Fruit fly (Drosophila melanogaster) whole organism, pupa: Measurements from ENCODE around the gene CG15403.
A peak's percentile ranks its signal among the peaks of the same experiment; 100 is the strongest.

ENCODE experiments used
- CG10348 ChIP-seq: fragments of 200-800 bp; sonication (Bioruptor generic); IDR thresholded peaks from 2 replicates; pipeline ENCODE4 v1.3.6; 2022; ENCODE audit warnings: missing biosample characterization, missing genetic modification characterization
- CG12605 ChIP-seq: fragments of 200-800 bp; sonication (Bioruptor generic); IDR thresholded peaks from 2 replicates; pipeline ENCODE4 v1.3.6; 2022; ENCODE audit warnings: missing biosample characterization, missing genetic modification characterization
- CG13204 ChIP-seq: fragments of 200-800 bp; sonication (Bioruptor generic); optimal IDR thresholded peaks from 2 replicates; lab custom pipeline; 2018; ENCODE audit warnings: missing biosample characterization, mild to moderate bottlenecking, missing genetic modification characterization, moderate library complexity
- CG14655 ChIP-seq: fragments of 200-800 bp; sonication (Bioruptor generic); optimal IDR thresholded peaks from 3 replicates; lab custom pipeline; 2017; ENCODE audit warnings: mild to moderate bottlenecking, missing biosample characterization, missing genetic modification reagents, missing genetic modification characterization
- CG15710 ChIP-seq: fragments of 200-800 bp; sonication (Bioruptor generic); optimal IDR thresholded peaks from 2 replicates; lab custom pipeline; 2018; ENCODE audit warnings: missing biosample characterization, mild to moderate bottlenecking, missing genetic modification characterization, moderate library complexity
- CG17806 ChIP-seq: fragments of 200-800 bp; sonication (Bioruptor generic); optimal IDR thresholded peaks from 2 replicates; lab custom pipeline; 2018; ENCODE audit warnings: missing biosample characterization, mild to moderate bottlenecking, missing genetic modification characterization, moderate library complexity
- CG32121 ChIP-seq: fragments of 200-800 bp; sonication (Bioruptor generic); IDR thresholded peaks from 2 replicates; pipeline ENCODE4 v1.3.6; 2022; ENCODE audit warnings: missing biosample characterization, missing genetic modification characterization
- CG34367 ChIP-seq: fragments of 200-800 bp; sonication (Bioruptor generic); optimal IDR thresholded peaks from 2 replicates; lab custom pipeline; 2018; ENCODE audit warnings: missing biosample characterization, mild to moderate bottlenecking, missing genetic modification characterization
- CG4496 ChIP-seq: fragments of 200-800 bp; sonication (Bioruptor generic); IDR thresholded peaks from 3 replicates; pipeline ENCODE4 v1.3.6; 2022; ENCODE audit warnings: missing biosample characterization, missing genetic modification characterization
- CG8159 ChIP-seq: fragments of 200-800 bp; sonication (Bioruptor generic); optimal IDR thresholded peaks from 3 replicates; lab custom pipeline; 2018; ENCODE audit warnings: missing biosample characterization, mild to moderate bottlenecking, missing genetic modification characterization, moderate library complexity
- CG8301 ChIP-seq: fragments of 200-800 bp; sonication (Bioruptor generic); optimal IDR thresholded peaks from 2 replicates; lab custom pipeline; 2018; ENCODE audit warnings: missing biosample characterization, mild to moderate bottlenecking, missing genetic modification characterization
- CG9948 ChIP-seq: fragments of 200-800 bp; sonication (Bioruptor generic); optimal IDR thresholded peaks from 2 replicates; lab custom pipeline; 2018; ENCODE audit warnings: missing biosample characterization, mild to moderate bottlenecking, missing genetic modification characterization, moderate library complexity
- D1 ChIP-seq: fragments of 200-800 bp; sonication (Bioruptor generic); optimal IDR thresholded peaks from 2 replicates; lab custom pipeline; 2018; ENCODE audit warnings: missing biosample characterization, mild to moderate bottlenecking, missing genetic modification characterization, moderate library complexity
- EcR ChIP-seq: fragments of 200-800 bp; sonication (Bioruptor generic); optimal IDR thresholded peaks from 3 replicates; lab custom pipeline; 2019; ENCODE audit warnings: missing biosample characterization, missing genetic modification characterization, mild to moderate bottlenecking, moderate library complexity, missing genetic modification reagents
- Ets98B ChIP-seq: fragments of 200-800 bp; sonication (Bioruptor generic); IDR thresholded peaks from 2 replicates; pipeline ENCODE4 v1.3.6; 2022; ENCODE audit warnings: missing biosample characterization, missing genetic modification characterization
- Pif1A ChIP-seq: fragments of 200-800 bp; sonication (Bioruptor generic); optimal IDR thresholded peaks from 3 replicates; lab custom pipeline; 2016; ENCODE audit warnings: missing biosample characterization, missing genetic modification characterization
- Pif1B ChIP-seq: fragments of 200-800 bp; sonication (Bioruptor generic); optimal IDR thresholded peaks from 3 replicates; lab custom pipeline; 2016; ENCODE audit warnings: missing biosample characterization, missing genetic modification characterization
- Snoo ChIP-seq: fragments of 200-800 bp; sonication (Bioruptor generic); optimal IDR thresholded peaks from 3 replicates; lab custom pipeline; 2017; ENCODE audit warnings: missing biosample characterization, mild to moderate bottlenecking, missing genetic modification characterization, inconsistent platforms
- fd96Ca ChIP-seq: fragments of 200-800 bp; sonication (Bioruptor generic); IDR thresholded peaks from 3 replicates; pipeline ENCODE4 v1.3.6; 2022; ENCODE audit warnings: missing biosample characterization, missing genetic modification characterization
- gl ChIP-seq: fragments of 200-800 bp; sonication (Bioruptor generic); optimal IDR thresholded peaks from 2 replicates; lab custom pipeline; 2018; ENCODE audit warnings: missing biosample characterization, mild to moderate bottlenecking, missing genetic modification characterization
- rn ChIP-seq: fragments of 200-800 bp; sonication (Bioruptor generic); IDR thresholded peaks from 2 replicates; pipeline ENCODE4 v1.3.6; 2022; ENCODE audit warnings: missing biosample characterization, missing genetic modification characterization

Gene CG15403

DNA sequence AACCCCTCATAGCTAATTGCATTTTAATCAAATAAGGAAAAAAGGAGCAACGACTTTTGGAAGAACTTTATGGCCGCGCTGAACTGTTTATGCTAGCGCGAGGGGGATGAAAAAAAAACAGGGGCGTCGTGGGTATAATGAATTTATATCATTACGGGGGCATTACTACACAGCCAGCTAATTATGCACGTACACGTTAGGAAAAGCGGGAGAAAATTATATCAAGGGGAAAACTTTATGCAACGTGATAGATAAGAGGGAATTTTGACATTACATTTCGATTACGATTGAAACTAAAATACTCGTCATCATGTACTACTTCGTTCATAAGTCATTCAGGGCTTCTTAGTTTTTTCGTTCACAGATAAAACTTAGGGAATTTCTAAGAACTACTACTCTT lies at the start of gene CG15403:
Gene CG15403, plus strand, starts transcription at position 301 of the 400 bp plus-strand sequence.
- TF ChIP-seq CG10348 (GFP tag; lab: Robert Waterston, UW), result no peak
- TF ChIP-seq CG9948 (tag; lab: Kevin White, UChicago), result no peak

DNA sequence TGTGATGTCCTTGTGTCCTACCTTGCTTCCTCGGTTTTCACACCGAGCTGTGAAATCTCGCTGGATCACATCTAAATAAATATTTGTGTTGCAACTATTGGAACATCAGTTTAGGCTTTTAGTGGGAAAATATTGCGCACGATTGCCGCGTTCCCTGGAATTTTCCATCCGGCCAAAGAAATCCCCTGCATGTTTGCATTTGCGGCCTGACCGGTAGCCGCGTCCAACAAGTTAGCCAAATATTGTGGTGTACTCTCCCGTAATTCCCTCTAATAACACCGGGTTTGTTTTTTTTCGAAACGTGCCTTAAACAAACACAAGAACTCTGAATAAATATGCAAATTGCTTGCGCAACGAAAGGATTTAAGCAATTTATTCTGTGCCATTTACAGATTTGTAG lies 49.7 kb upstream of the CG15403 start:
- TF ChIP-seq CG8159 (tag; lab: Kevin White, UChicago) (no peak), EcR (GFP tag; lab: Kevin White, UChicago) (no peak), gl (tag; lab: Kevin White, UChicago) (no peak)

DNA sequence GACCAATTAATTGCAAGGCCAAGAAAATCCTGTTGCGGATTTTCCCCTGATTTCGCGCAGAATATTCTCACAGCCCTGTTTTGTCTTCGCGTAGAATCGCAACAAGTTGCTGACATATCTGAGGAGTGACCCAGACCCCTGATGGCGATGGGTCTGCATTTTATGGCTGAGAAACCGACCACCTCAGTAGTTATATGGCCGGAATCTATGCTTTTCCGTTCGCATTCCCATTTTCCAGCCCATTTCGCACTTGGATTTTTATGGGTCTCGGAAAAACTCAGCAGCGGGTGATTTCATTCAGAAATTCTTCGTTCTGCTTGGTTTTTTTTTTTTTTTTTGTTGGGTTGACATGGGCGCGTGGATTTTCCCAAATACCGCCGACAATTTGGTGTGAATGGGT lies 45.5 kb upstream of the CG15403 start:
- no peak for TF ChIP-seq CG15710
- TF ChIP-seq CG12605 (GFP tag; lab: Robert Waterston, UW), result no peak
- no peak for TF ChIP-seq CG8159 (tag; lab: Kevin White, UChicago)

DNA sequence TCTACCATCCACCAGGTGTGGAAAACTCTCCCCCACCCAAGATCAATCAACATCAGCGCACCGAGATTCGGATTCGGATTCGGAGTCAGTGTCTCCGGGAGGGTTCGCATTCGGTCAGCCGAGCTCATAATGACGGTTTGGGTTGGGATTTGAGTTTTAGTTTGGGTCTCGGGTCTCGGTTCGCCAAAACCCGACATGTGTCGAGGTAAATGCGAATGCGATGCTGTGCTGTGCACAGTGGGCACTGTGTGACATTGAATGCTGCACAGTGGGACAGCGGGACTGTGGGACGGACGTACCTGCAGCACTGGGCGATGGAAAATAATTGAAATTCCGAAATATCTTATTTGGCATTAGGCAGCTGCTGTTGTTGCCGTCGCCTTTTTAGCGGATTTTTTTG lies 44.9 kb upstream of the CG15403 start:
- TF ChIP-seq CG13204 (GFP tag; lab: Kevin White, UChicago) (no peak), CG8159 (tag; lab: Kevin White, UChicago) (no peak), fd96Ca (GFP tag; lab: Robert Waterston, UW) (0 out of 3 replicates have a peak, but pooled peaks have one; percentile 37), EcR (GFP tag; lab: Kevin White, UChicago) (no peak), CG32121 (GFP tag; lab: Robert Waterston, UW) (peak; percentile 29; the same call in 1 of the 2 replicates), CG17806 (tag; lab: Kevin White, UChicago) (no peak), CG4496 (GFP tag; lab: Robert Waterston, UW) (0 out of 3 replicates have a peak, but pooled peaks have one; percentile 23), CG12605 (GFP tag; lab: Robert Waterston, UW) (no peak), D1 (tag; lab: Kevin White, UChicago) (no peak), CG14655 (no peak)

DNA sequence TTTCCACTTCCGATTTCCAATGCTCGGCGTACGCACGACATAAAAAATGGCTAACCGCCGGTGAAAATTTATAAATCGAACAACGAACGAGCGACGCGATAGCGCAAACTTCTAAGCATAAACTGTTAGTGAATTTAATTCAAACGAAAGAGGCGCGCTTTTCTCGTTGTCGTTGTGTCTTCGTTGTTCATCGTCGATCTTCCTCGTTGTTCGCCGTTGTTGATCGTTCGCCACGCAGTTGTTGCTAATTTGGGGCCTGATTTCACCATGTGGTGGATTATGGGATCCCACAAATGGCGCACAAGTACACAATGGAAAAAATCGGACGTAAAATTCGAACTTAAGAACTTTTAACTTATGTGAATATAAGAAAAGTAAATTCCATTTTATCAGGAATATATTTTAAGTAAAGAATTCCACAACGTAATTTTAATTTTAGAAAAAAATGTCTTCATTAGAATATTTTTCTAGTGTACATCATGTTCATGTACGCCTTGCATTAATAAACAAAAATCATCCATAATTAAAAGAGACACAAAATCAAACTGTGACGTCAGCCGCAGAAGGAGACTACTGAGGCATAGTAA lies 42.1 kb upstream of the CG15403 start:
- TF ChIP-seq CG17806 (tag; lab: Kevin White, UChicago), result peak; percentile 21
- no peak for TF ChIP-seq Snoo (tag; lab: Kevin White, UChicago)
- TF ChIP-seq CG32121 (GFP tag; lab: Robert Waterston, UW), result peak; percentile 84
- TF ChIP-seq CG14655, result peak; percentile 59
- no peak for TF ChIP-seq rn (GFP tag; lab: Robert Waterston, UW)
- peak; percentile 17 for TF ChIP-seq Pif1B (GFP tag; lab: Kevin White, UChicago)
- TF ChIP-seq CG15710, result peak; percentile 35
- TF ChIP-seq Pif1A, result peak; percentile 46
- TF ChIP-seq CG8159 (tag; lab: Kevin White, UChicago), result peak; percentile 44
- TF ChIP-seq CG10348 (GFP tag; lab: Robert Waterston, UW), result 0 out of 2 replicates have a peak, but pooled peaks have one; percentile 29
- TF ChIP-seq CG8301, result peak; percentile 63
- no peak for TF ChIP-seq CG9948 (tag; lab: Kevin White, UChicago)
- no peak for TF ChIP-seq CG34367 (tag; lab: Kevin White, UChicago)
- peak; percentile 73; the same call in 1 of the 2 replicates for TF ChIP-seq Ets98B (GFP tag; lab: Robert Waterston, UW)
- no peak for TF ChIP-seq CG13204 (GFP tag; lab: Kevin White, UChicago)
- TF ChIP-seq EcR (GFP tag; lab: Kevin White, UChicago), result no peak
- TF ChIP-seq gl (tag; lab: Kevin White, UChicago), result no peak
- peak; percentile 77 for TF ChIP-seq CG12605 (GFP tag; lab: Robert Waterston, UW)
- peak; percentile 77; the same call in 2 of the 3 replicates for TF ChIP-seq CG4496 (GFP tag; lab: Robert Waterston, UW)
- no peak for TF ChIP-seq D1 (tag; lab: Kevin White, UChicago)
- TF ChIP-seq fd96Ca (GFP tag; lab: Robert Waterston, UW), result 0 out of 3 replicates have a peak, but pooled peaks have one; percentile 18

DNA sequence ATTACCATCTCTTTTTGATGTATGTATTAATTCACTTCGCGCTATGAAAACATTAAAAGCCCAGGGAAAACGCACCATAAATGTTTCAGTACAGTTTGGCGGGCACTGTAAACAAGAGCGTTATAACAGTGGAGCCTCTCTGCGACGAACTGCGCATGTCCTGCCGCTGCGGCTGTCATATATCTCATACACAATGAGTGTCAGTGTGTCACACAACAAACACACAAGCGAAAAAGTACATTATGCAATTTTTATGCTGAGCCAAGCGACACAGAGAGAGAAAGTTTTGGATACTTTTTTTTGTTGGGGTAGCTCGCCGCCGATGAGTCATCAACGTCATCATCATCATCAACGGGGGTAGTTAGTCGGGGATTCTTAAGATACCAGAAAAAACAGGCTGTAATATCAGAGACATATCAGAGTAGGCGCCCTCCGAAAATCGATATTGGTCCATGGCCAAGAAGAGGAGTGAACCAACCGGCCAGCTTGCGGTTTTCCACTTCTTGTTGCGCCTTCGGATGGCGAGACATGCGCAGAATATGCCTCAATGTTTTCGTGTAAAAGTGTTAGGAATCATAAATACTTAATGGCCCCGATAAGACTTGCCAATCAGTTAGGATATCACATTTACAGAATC lies 40.1 kb upstream of the CG15403 start:
- TF ChIP-seq CG13204 (GFP tag; lab: Kevin White, UChicago) (no peak), Pif1B (GFP tag; lab: Kevin White, UChicago) (no peak), CG9948 (tag; lab: Kevin White, UChicago) (no peak), fd96Ca (GFP tag; lab: Robert Waterston, UW) (no peak), Pif1A (no peak), rn (GFP tag; lab: Robert Waterston, UW) (no peak), CG15710 (no peak), CG8159 (tag; lab: Kevin White, UChicago) (no peak), CG10348 (GFP tag; lab: Robert Waterston, UW) (no peak), CG4496 (GFP tag; lab: Robert Waterston, UW) (no peak), D1 (tag; lab: Kevin White, UChicago) (no peak), CG34367 (tag; lab: Kevin White, UChicago) (no peak), CG12605 (GFP tag; lab: Robert Waterston, UW) (no peak), CG8301 (no peak), CG32121 (GFP tag; lab: Robert Waterston, UW) (no peak), Snoo (tag; lab: Kevin White, UChicago) (no peak), EcR (GFP tag; lab: Kevin White, UChicago) (no peak), Ets98B (GFP tag; lab: Robert Waterston, UW) (no peak), CG14655 (no peak)
